Worm (Caenorhabditis elegans) whole organism, early embryonic: Measurements from ENCODE around the gene str-97.

Experiments used
- ama-1 ChIP-seq: fragments of 150-350 bp; optimal IDR thresholded peaks from 2 replicates; lab custom pipeline; 2014
- ceh-13 ChIP-seq: fragments of 200-800 bp; sonication (Bioruptor generic); optimal IDR thresholded peaks from 2 replicates; lab custom pipeline; 2018; ENCODE audit warnings: mild to moderate bottlenecking, missing genetic modification characterization, missing compliant biosample characterization
- ceh-36 ChIP-seq: sonication (generic microtip); optimal IDR thresholded peaks from 2 replicates; lab custom pipeline; 2016; ENCODE audit warnings: missing genetic modification characterization, inconsistent platforms, missing compliant biosample characterization
- flt-1 ChIP-seq: fragments of 200-800 bp; sonication (Bioruptor generic); IDR thresholded peaks from 2 replicates; pipeline ENCODE4 v1.3.6; 2022; ENCODE audit warnings: missing genetic modification characterization, missing compliant biosample characterization
- pes-1 ChIP-seq: fragments of 200-800 bp; sonication (Bioruptor generic); IDR thresholded peaks from 2 replicates; pipeline ENCODE4 v1.3.6; 2022; ENCODE audit warnings: missing genetic modification reagents, missing genetic modification characterization, missing compliant biosample characterization
- tra-4 ChIP-seq: sonication (generic microtip); optimal IDR thresholded peaks from 2 replicates; lab custom pipeline; 2017; ENCODE audit warnings: missing genetic modification characterization, missing compliant biosample characterization

DNA sequence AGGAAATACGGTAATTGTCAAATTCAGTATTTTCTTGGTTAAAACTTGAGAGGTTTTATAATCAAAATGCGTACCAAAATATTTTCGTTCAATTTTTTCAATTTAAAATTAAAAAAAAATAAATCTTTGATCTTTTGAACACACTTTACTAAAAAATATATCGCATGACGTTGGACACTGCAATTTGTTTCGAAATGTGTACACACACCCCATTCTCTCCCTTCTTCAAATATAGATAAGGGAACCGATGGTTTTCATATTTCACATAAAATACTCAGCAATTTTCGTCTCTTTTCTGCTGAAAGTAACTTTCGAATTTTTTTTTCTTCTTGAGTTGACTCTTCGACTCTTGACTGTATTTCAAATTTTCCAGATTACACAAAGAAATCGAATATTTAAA, 33.6 kb downstream of the str-97 start:
- TF ChIP-seq ama-1 (lab: Kevin White, UChicago) = no peak
- no peak for TF ChIP-seq tra-4
- no peak for TF ChIP-seq ceh-36 (tag; lab: Kevin White, UChicago)
- no peak for TF ChIP-seq flt-1 (GFP tag; lab: Robert Waterston, UW)
- no peak for TF ChIP-seq pes-1
- no peak for TF ChIP-seq ceh-13 (GFP tag; lab: Kevin White, UChicago)
